Worm (Caenorhabditis elegans) whole organism, L1 larva: Measurements from ENCODE around the gene srx-51.

ENCODE experiments used
- F16B12.6 ChIP-seq: fragments of 150-350 bp; optimal IDR thresholded peaks from 2 replicates; lab custom pipeline; 2014; ENCODE audit warnings: missing biosample characterization, missing genetic modification characterization
- blmp-1 ChIP-seq: fragments of 150-350 bp; optimal IDR thresholded peaks from 2 replicates; lab custom pipeline; 2014; ENCODE audit warnings: missing biosample characterization, missing genetic modification characterization
- ces-1 ChIP-seq: fragments of 150-350 bp; optimal IDR thresholded peaks from 2 replicates; lab custom pipeline; 2014; ENCODE audit warnings: missing biosample characterization, missing genetic modification reagents, missing genetic modification characterization
- egl-27 ChIP-seq, 2 experiments: fragments of 150-350 bp in 1 of 2; sonication (generic microtip); optimal IDR thresholded peaks; 3 replicates each; lab custom pipeline; 2017 to 2018; ENCODE audit warnings: missing biosample characterization in 2 of 2, missing genetic modification characterization in 2 of 2, missing genetic modification reagents in 2 of 2
- lin-13 ChIP-seq: fragments of 150-350 bp; optimal IDR thresholded peaks from 2 replicates; lab custom pipeline; 2014; ENCODE audit warnings: missing biosample characterization, missing genetic modification reagents, missing genetic modification characterization
- mdl-1 ChIP-seq, 2 experiments: fragments of 150-350 bp; optimal IDR thresholded peaks; 2 replicates each; lab custom pipeline; 2014 to 2017; ENCODE audit warnings: missing biosample characterization in 2 of 2, missing genetic modification characterization in 2 of 2, inconsistent platforms in 1 of 2
- nhr-76 ChIP-seq: sonication (generic microtip); optimal IDR thresholded peaks from 2 replicates; lab custom pipeline; 2017; ENCODE audit warnings: missing biosample characterization, missing genetic modification characterization
- nhr-77 ChIP-seq: fragments of 150-350 bp; optimal IDR thresholded peaks from 2 replicates; lab custom pipeline; 2014; ENCODE audit warnings: missing biosample characterization, missing genetic modification characterization
- tlp-1 ChIP-seq: fragments of 150-350 bp; optimal IDR thresholded peaks from 2 replicates; lab custom pipeline; 2014; ENCODE audit warnings: missing biosample characterization, missing genetic modification characterization
- unc-86 ChIP-seq: sonication (generic microtip); optimal IDR thresholded peaks from 2 replicates; lab custom pipeline; 2016; ENCODE audit warnings: missing genetic modification characterization, missing compliant biosample characterization

ce11 chrV:15323417-15323816, 41.7 kb downstream of the srx-51 start:
- no peak for TF ChIP-seq lin-13 (GFP tag; lab: Kevin White, UChicago)
- TF ChIP-seq F16B12.6 (tag; lab: Kevin White, UChicago): no peak
- TF ChIP-seq tlp-1: no peak
- TF ChIP-seq blmp-1 (tag; lab: Kevin White, UChicago): no peak
- no peak for TF ChIP-seq mdl-1 (tag; optimal IDR thresholded peaks at IDR 0.05; lab: Kevin White, UChicago)
- TF ChIP-seq nhr-77 (tag; lab: Kevin White, UChicago): no peak
- TF ChIP-seq egl-27 (tag; optimal IDR thresholded peaks at IDR 0.05; lab: Kevin White, UChicago): no peak
- TF ChIP-seq ces-1 (GFP tag; lab: Kevin White, UChicago): no peak
- no peak for TF ChIP-seq nhr-76 (tag; lab: Kevin White, UChicago)
- no peak for TF ChIP-seq unc-86 (tag; lab: Kevin White, UChicago)
